Fruit fly (Drosophila melanogaster): ENCODE data around the gene Rop.

The Rop gene

dm6 chr3L:4119636-4120357 is 19.0 kb downstream of the Rop start (continued):
- TF ChIP-seq MESR4 (GFP tag; optimal IDR thresholded peaks at IDR 0.05) (no peak), CG8924 (tag; optimal IDR thresholded peaks at IDR 0.05) (no peak), CG10209 (GFP tag; optimal IDR thresholded peaks at IDR 0.05) (no peak), kay (GFP tag; optimal IDR thresholded peaks at IDR 0.05) (no peak), CG8765 (GFP tag; IDR thresholded peaks at IDR 0.05) (no peak), CG3407 (GFP tag; optimal IDR thresholded peaks at IDR 0.05) (no peak), CG2199 (GFP tag; IDR thresholded peaks at IDR 0.05) (0 out of 3 replicates have a peak, but pooled peaks have one; percentile 49), CG30403 (GFP tag; optimal IDR thresholded peaks at IDR 0.05) (no peak), fd102C (GFP tag; optimal IDR thresholded peaks at IDR 0.05) (no peak), grn (GFP tag; optimal IDR thresholded peaks at IDR 0.05) (peak; percentile 88), CkIIα-i1 (GFP tag; IDR thresholded peaks at IDR 0.05) (no peak), CG9727 (GFP tag; optimal IDR thresholded peaks at IDR 0.05) (no peak), bbx (GFP tag; IDR thresholded peaks at IDR 0.05; ENCODE audit: partially characterized antibody) (no peak), peb (GFP tag; IDR thresholded peaks at IDR 0.05) (no peak), Nf-YC (tag; optimal IDR thresholded peaks at IDR 0.05) (no peak), Meics (GFP tag; optimal IDR thresholded peaks at IDR 0.05) (no peak), CG4707 (GFP tag; optimal IDR thresholded peaks at IDR 0.05) (no peak), CG6689 (GFP tag; IDR thresholded peaks at IDR 0.05) (0 out of 2 replicates have a peak, but pooled peaks have one; percentile 11), phol (tag; optimal IDR thresholded peaks at IDR 0.05) (peak; percentile 21), scrt (GFP tag; optimal IDR thresholded peaks at IDR 0.05) (no peak), ap (GFP tag; IDR thresholded peaks at IDR 0.05) (no peak), CG12104 (GFP tag; optimal IDR thresholded peaks at IDR 0.05) (no peak)

dm6 chr3L:4118339-4118738 is 20.5 kb downstream of the Rop start:
- TF ChIP-seq Nf-YB (GFP tag; optimal IDR thresholded peaks at IDR 0.05), result no peak
- no peak for TF ChIP-seq toy (GFP tag; IDR thresholded peaks at IDR 0.05)
- peak in 1 of 3 experiments; percentile 3 for TF ChIP-seq Stat92E (GFP tag; optimal IDR thresholded peaks at IDR 0.05)
- no peak for TF ChIP-seq CG6175 (GFP tag; IDR thresholded peaks at IDR 0.05)
- no peak for TF ChIP-seq hb (GFP tag; IDR thresholded peaks at IDR 0.05; ENCODE audit: partially characterized antibody)
- TF ChIP-seq sug (tag; optimal IDR thresholded peaks at IDR 0.05), result no peak
- TF ChIP-seq CG32772 (GFP tag; IDR thresholded peaks at IDR 0.05), result 0 out of 2 replicates have a peak, but pooled peaks have one; percentile 11
- no peak for TF ChIP-seq CG7357 (GFP tag; IDR thresholded peaks at IDR 0.05)
- no peak for TF ChIP-seq CG30020 (tag; optimal IDR thresholded peaks at IDR 0.05)
- no peak for TF ChIP-seq CG10321 (GFP tag; IDR thresholded peaks at IDR 0.05)
- peak; percentile 47 for TF ChIP-seq Blimp-1 (GFP tag; optimal IDR thresholded peaks at IDR 0.05)
- TF ChIP-seq CG2875 (GFP tag; optimal IDR thresholded peaks at IDR 0.05), result no peak
- TF ChIP-seq Gug (GFP tag; IDR thresholded peaks at IDR 0.05), result no peak
- no peak for TF ChIP-seq CG13296 (GFP tag; optimal IDR thresholded peaks at IDR 0.05)
- TF ChIP-seq bab2 (GFP tag; optimal IDR thresholded peaks at IDR 0.05), result no peak
- no peak for TF ChIP-seq crp (GFP tag; optimal IDR thresholded peaks at IDR 0.05)
- TF ChIP-seq ttk (GFP tag; IDR thresholded peaks at IDR 0.05), result no peak
- TF ChIP-seq CG12104 (GFP tag; optimal IDR thresholded peaks at IDR 0.05), result no peak
